Fruit fly (Drosophila melanogaster) whole organism, embryonic: ENCODE measurements around the gene wb.
A peak's percentile ranks its signal among the peaks of the same experiment; 100 is the strongest.

Experiments used
- Abd-B ChIP-seq: fragments of 200-800 bp; sonication (Bioruptor generic); optimal IDR thresholded peaks from 2 replicates; lab custom pipeline; 2018; ENCODE audit warnings: missing biosample characterization, mild to moderate bottlenecking, missing genetic modification characterization, moderate library complexity
- B-H1 ChIP-seq: fragments of 200-800 bp; sonication (Bioruptor generic); IDR thresholded peaks from 3 replicates; pipeline ENCODE4 v1.3.6; 2022; ENCODE audit warnings: missing biosample characterization, missing genetic modification characterization
- CG10209 ChIP-seq: fragments of 200-800 bp; sonication (Bioruptor generic); optimal IDR thresholded peaks from 3 replicates; lab custom pipeline; 2017; ENCODE audit warnings: missing biosample characterization, mild to moderate bottlenecking, missing genetic modification characterization, missing genetic modification reagents
- CG10431 ChIP-seq: fragments of 200-800 bp; sonication (Bioruptor generic); optimal IDR thresholded peaks from 3 replicates; lab custom pipeline; 2018; ENCODE audit warnings: missing biosample characterization, mild to moderate bottlenecking, missing genetic modification characterization
- CG11247 ChIP-seq: fragments of 200-800 bp; sonication (Bioruptor generic); IDR thresholded peaks from 2 replicates; pipeline ENCODE4 v1.3.6; 2022; ENCODE audit warnings: missing biosample characterization, missing genetic modification characterization
- CG12071 ChIP-seq: fragments of 200-800 bp; sonication (Bioruptor generic); optimal IDR thresholded peaks from 3 replicates; lab custom pipeline; 2018; ENCODE audit warnings: missing biosample characterization, mild to moderate bottlenecking, missing genetic modification characterization
- CG12744 ChIP-seq: fragments of 200-800 bp; sonication (Bioruptor generic); optimal IDR thresholded peaks from 2 replicates; lab custom pipeline; 2016; ENCODE audit warnings: missing biosample characterization, missing genetic modification characterization
- CG15269 ChIP-seq: fragments of 200-800 bp; sonication (Bioruptor generic); optimal IDR thresholded peaks from 2 replicates; lab custom pipeline; 2018; ENCODE audit warnings: missing biosample characterization, mild to moderate bottlenecking, missing genetic modification characterization, moderate library complexity
- CG16779 ChIP-seq: fragments of 200-800 bp; sonication (Bioruptor generic); IDR thresholded peaks from 2 replicates; pipeline ENCODE4 v1.3.6; 2022; ENCODE audit warnings: missing biosample characterization, missing genetic modification characterization
- CG2875 ChIP-seq: fragments of 200-800 bp; sonication (Bioruptor generic); optimal IDR thresholded peaks from 2 replicates; lab custom pipeline; 2017; ENCODE audit warnings: missing biosample characterization, mild to moderate bottlenecking, missing genetic modification characterization, missing genetic modification reagents
- CG3281 ChIP-seq: fragments of 200-800 bp; sonication (Bioruptor generic); optimal IDR thresholded peaks from 3 replicates; lab custom pipeline; 2017; ENCODE audit warnings: missing biosample characterization, mild to moderate bottlenecking, missing genetic modification characterization
- CG34376 ChIP-seq: fragments of 200-800 bp; sonication (Bioruptor generic); optimal IDR thresholded peaks from 2 replicates; lab custom pipeline; 2018; ENCODE audit warnings: missing biosample characterization, mild to moderate bottlenecking, missing genetic modification characterization
- CG6272 ChIP-seq: fragments of 200-800 bp; sonication (Bioruptor generic); IDR thresholded peaks from 2 replicates; pipeline ENCODE4 v1.3.6; 2022; ENCODE audit warnings: missing biosample characterization, missing genetic modification characterization
- CG7271 ChIP-seq: fragments of 200-800 bp; sonication (Bioruptor generic); optimal IDR thresholded peaks from 2 replicates; lab custom pipeline; 2018; ENCODE audit warnings: missing biosample characterization, mild to moderate bottlenecking, missing genetic modification characterization, moderate library complexity
- CG7963 ChIP-seq: fragments of 200-800 bp; sonication (Bioruptor generic); IDR thresholded peaks from 3 replicates; pipeline ENCODE4 v1.3.6; 2022; ENCODE audit warnings: missing biosample characterization, missing genetic modification characterization; ENCODE audit not compliant: partially characterized antibody
- CG9932 ChIP-seq: fragments of 200-800 bp; sonication (Bioruptor generic); IDR thresholded peaks from 2 replicates; pipeline ENCODE4 v1.3.6; 2022; ENCODE audit warnings: missing biosample characterization, missing genetic modification characterization
- CrebB ChIP-seq: fragments of 200-800 bp; sonication (Bioruptor generic); optimal IDR thresholded peaks from 3 replicates; lab custom pipeline; 2018; ENCODE audit warnings: missing biosample characterization, mild to moderate bottlenecking, missing genetic modification characterization
- Dfd ChIP-seq, 2 experiments: fragments of >200 bp; optimal IDR thresholded peaks; 2 replicates each; lab custom pipeline; 2017; ENCODE audit warnings: missing biosample characterization in 2 of 2, missing genetic modification characterization in 2 of 2
- Dll ChIP-seq: fragments of 200-800 bp; sonication (Bioruptor generic); IDR thresholded peaks from 4 replicates; pipeline ENCODE4 v1.3.6; 2022; ENCODE audit warnings: missing biosample characterization, missing genetic modification characterization; ENCODE audit not compliant: partially characterized antibody
- Drgx ChIP-seq: fragments of 200-800 bp; sonication (Bioruptor generic); IDR thresholded peaks from 2 replicates; pipeline ENCODE4 v1.3.6; 2022; ENCODE audit warnings: missing biosample characterization, missing genetic modification characterization
- Eip74EF ChIP-seq, 2 experiments: fragments of 200-800 bp in 1 of 2; fragments of >200 bp in 1 of 2; sonication (Bioruptor generic) in 1 of 2; optimal IDR thresholded peaks; 2 replicates each; lab custom pipeline; 2017 to 2019; ENCODE audit warnings: missing biosample characterization in 2 of 2, missing genetic modification characterization in 2 of 2, mild to moderate bottlenecking in 1 of 2, moderate library complexity in 1 of 2
- HmgD ChIP-seq: fragments of 200-800 bp; sonication (Bioruptor generic); optimal IDR thresholded peaks from 3 replicates; lab custom pipeline; 2016; ENCODE audit warnings: missing biosample characterization, missing genetic modification characterization
- Hsf ChIP-seq: fragments of 200-800 bp; sonication (Bioruptor generic); optimal IDR thresholded peaks from 3 replicates; lab custom pipeline; 2016; ENCODE audit warnings: missing biosample characterization, missing genetic modification characterization
- Lhr ChIP-seq: fragments of 200-800 bp; sonication (Bioruptor generic); optimal IDR thresholded peaks from 3 replicates; lab custom pipeline; 2017; ENCODE audit warnings: mild to moderate bottlenecking, missing biosample characterization, missing genetic modification reagents, missing genetic modification characterization
- Lim3 ChIP-seq: fragments of 200-800 bp; sonication (Bioruptor generic); IDR thresholded peaks from 2 replicates; pipeline ENCODE4 v1.3.6; 2022; ENCODE audit warnings: missing biosample characterization, missing genetic modification characterization
- Lpt ChIP-seq: fragments of >200 bp; optimal IDR thresholded peaks from 2 replicates; lab custom pipeline; 2018; ENCODE audit warnings: missing biosample characterization, missing genetic modification characterization
- MESR4 ChIP-seq: fragments of 200-800 bp; sonication (Bioruptor generic); optimal IDR thresholded peaks from 2 replicates; lab custom pipeline; 2018; ENCODE audit warnings: missing biosample characterization, mild to moderate bottlenecking, missing genetic modification characterization, moderate library complexity
- Med ChIP-seq: fragments of 200-800 bp; sonication (Bioruptor generic); peaks from one replicate; lab custom pipeline; 2016; ENCODE audit warnings: missing biosample characterization, missing genetic modification characterization, mild to moderate bottlenecking, inconsistent platforms, moderate library complexity
- Myb ChIP-seq: fragments of 200-800 bp; sonication (Bioruptor generic); optimal IDR thresholded peaks from 2 replicates; lab custom pipeline; 2016; ENCODE audit warnings: missing biosample characterization, missing genetic modification characterization
- Nf-YA ChIP-seq: fragments of 200-800 bp; sonication (Bioruptor generic); IDR thresholded peaks from 2 replicates; pipeline ENCODE4 v1.3.6; 2022; ENCODE audit warnings: missing biosample characterization, missing genetic modification characterization
- NfI ChIP-seq: fragments of 200-800 bp; sonication (Bioruptor generic); optimal IDR thresholded peaks from 3 replicates; lab custom pipeline; 2018; ENCODE audit warnings: missing biosample characterization, mild to moderate bottlenecking, missing genetic modification characterization, moderate library complexity
- Ptx1 ChIP-seq: fragments of 200-800 bp; sonication (Bioruptor generic); IDR thresholded peaks from 2 replicates; pipeline ENCODE4 v1.3.6; 2022; ENCODE audit warnings: missing biosample characterization, missing genetic modification characterization
- TFAM ChIP-seq: fragments of 200-800 bp; sonication (Bioruptor generic); optimal IDR thresholded peaks from 2 replicates; lab custom pipeline; 2017; ENCODE audit warnings: missing biosample characterization, missing genetic modification characterization, inconsistent platforms
- Vsx1 ChIP-seq: fragments of 200-800 bp; sonication (Bioruptor generic); optimal IDR thresholded peaks from 2 replicates; lab custom pipeline; 2017; ENCODE audit warnings: missing biosample characterization, mild to moderate bottlenecking, missing genetic modification characterization, missing genetic modification reagents
- abd-A ChIP-seq: fragments of 200-800 bp; sonication (Bioruptor generic); optimal IDR thresholded peaks from 3 replicates; lab custom pipeline; 2019; ENCODE audit warnings: missing biosample characterization, mild to moderate bottlenecking, missing genetic modification characterization, moderate library complexity
- amos ChIP-seq: fragments of 200-800 bp; sonication (Bioruptor generic); IDR thresholded peaks from 2 replicates; pipeline ENCODE4 v1.3.6; 2022; ENCODE audit warnings: missing biosample characterization, missing genetic modification characterization; ENCODE audit not compliant: partially characterized antibody
- ap ChIP-seq: fragments of 200-800 bp; sonication (Bioruptor generic); IDR thresholded peaks from 2 replicates; pipeline ENCODE4 v1.3.6; 2022; ENCODE audit warnings: missing biosample characterization, missing genetic modification characterization
- dysf ChIP-seq: fragments of 200-800 bp; sonication (Bioruptor generic); IDR thresholded peaks from 3 replicates; pipeline ENCODE4 v1.3.6; 2022; ENCODE audit warnings: missing biosample characterization, missing genetic modification characterization
- fru ChIP-seq: fragments of >200 bp; optimal IDR thresholded peaks from 2 replicates; lab custom pipeline; 2017
- fu2 ChIP-seq: fragments of 200-800 bp; sonication (Bioruptor generic); optimal IDR thresholded peaks from 2 replicates; lab custom pipeline; 2016; ENCODE audit warnings: missing biosample characterization, missing genetic modification characterization
- gfzf ChIP-seq: fragments of 200-800 bp; sonication (Bioruptor generic); optimal IDR thresholded peaks from 2 replicates; lab custom pipeline; 2016; ENCODE audit warnings: missing biosample characterization, mild to moderate bottlenecking, missing genetic modification characterization, moderate library complexity
- her ChIP-seq: fragments of 200-800 bp; sonication (Bioruptor generic); optimal IDR thresholded peaks from 2 replicates; lab custom pipeline; 2016; ENCODE audit warnings: missing biosample characterization, missing genetic modification characterization
- insv ChIP-seq, 2 experiments: fragments of 200-800 bp; sonication (Bioruptor generic); optimal IDR thresholded peaks; 3 replicates each; lab custom pipeline; 2016 to 2018; ENCODE audit warnings: missing biosample characterization in 2 of 2, missing genetic modification characterization in 2 of 2
- lmd ChIP-seq: fragments of 200-800 bp; sonication (Bioruptor generic); IDR thresholded peaks from 2 replicates; pipeline ENCODE4 v1.3.6; 2022; ENCODE audit warnings: missing biosample characterization, missing genetic modification characterization
- lov ChIP-seq, 2 experiments: fragments of 200-800 bp in 1 of 2; fragments of >200 bp in 1 of 2; sonication (Bioruptor generic) in 1 of 2; IDR thresholded peaks in 1 of 2; optimal IDR thresholded peaks in 1 of 2; 2 replicates in 1 of 2; 3 replicates in 1 of 2; pipeline versions ENCODE4 v1.3.6 to Lab custom; 2017 to 2022; ENCODE audit warnings: missing biosample characterization in 1 of 2, missing genetic modification characterization in 1 of 2
- pan ChIP-seq, 4 experiments: fragments of >200 bp in 3 of 4; fragments of 200-800 bp in 1 of 4; sonication (Bioruptor generic) in 1 of 4; optimal IDR thresholded peaks in 3 of 4; IDR thresholded peaks in 1 of 4; 2 replicates each; pipeline versions ENCODE4 v1.3.6 to Lab custom; 2017 to 2022; ENCODE audit warnings: missing biosample characterization in 2 of 4, missing genetic modification characterization in 2 of 4, mixed read lengths in 1 of 4
- sens ChIP-seq: fragments of 200-800 bp; sonication (Bioruptor generic); peaks from one replicate; lab custom pipeline; 2016; ENCODE audit warnings: missing biosample characterization, missing genetic modification characterization
- seq ChIP-seq: fragments of 200-800 bp; sonication (Bioruptor generic); IDR thresholded peaks from 2 replicates; pipeline ENCODE4 v1.3.6; 2022; ENCODE audit warnings: missing biosample characterization, missing genetic modification characterization
- sna ChIP-seq: fragments of 200-800 bp; sonication (Bioruptor generic); IDR thresholded peaks from 2 replicates; pipeline ENCODE4 v1.3.6; 2022; ENCODE audit warnings: missing biosample characterization, missing genetic modification characterization; ENCODE audit not compliant: partially characterized antibody
- zfh2 ChIP-seq: fragments of 200-800 bp; sonication (Bioruptor generic); optimal IDR thresholded peaks from 2 replicates; lab custom pipeline; 2016; ENCODE audit warnings: missing biosample characterization, missing genetic modification characterization

Gene wb

DNA sequence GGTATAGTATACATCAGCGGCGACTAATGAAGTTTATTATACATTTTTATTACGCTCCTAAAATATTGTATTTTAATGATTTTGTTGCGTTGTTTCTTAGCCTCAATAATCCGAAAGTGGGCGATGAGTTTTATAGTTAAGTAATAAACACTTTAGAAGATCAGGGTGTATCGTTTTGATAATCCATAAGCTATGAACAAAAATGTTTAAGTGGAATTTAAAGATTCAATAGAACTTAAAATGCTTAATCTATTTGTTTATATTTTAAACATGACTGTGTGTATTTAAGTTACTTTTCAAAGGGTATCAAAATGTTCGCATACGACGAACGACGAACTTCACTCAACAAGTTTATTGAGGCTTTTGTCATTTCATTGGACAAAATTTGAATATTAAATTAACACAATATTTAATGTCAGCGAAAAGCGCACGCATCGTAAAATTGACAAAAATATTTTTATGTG lies 109.5 kb downstream of the wb start (continued):
- no peak for TF ChIP-seq Dfd (GFP tag; optimal IDR thresholded peaks at IDR 0.05; lab: Kevin White, UChicago)
- TF ChIP-seq lmd (GFP tag; lab: Robert Waterston, UW), result peak; percentile 85
- TF ChIP-seq insv (GFP tag; optimal IDR thresholded peaks at IDR 0.05; lab: Kevin White, UChicago), result no peak
- TF ChIP-seq CG11247, result peak; percentile 82
- TF ChIP-seq Myb (GFP tag; lab: Kevin White, UChicago), result peak; percentile 37
- TF ChIP-seq fru (lab: Kevin White, UChicago), result no peak
- TF ChIP-seq dysf (GFP tag; lab: Robert Waterston, UW), result peak; percentile 92
- peak; percentile 93 for TF ChIP-seq abd-A (tag; lab: Kevin White, UChicago)
- peak; percentile 32 for TF ChIP-seq CG2875 (GFP tag; lab: Kevin White, UChicago)
- TF ChIP-seq CG6272 (GFP tag; lab: Robert Waterston, UW), result no peak
- TF ChIP-seq CG3281, result peak; percentile 20
- peak; percentile 62 for TF ChIP-seq ap (GFP tag; lab: Robert Waterston, UW)
- no peak for TF ChIP-seq pan (optimal IDR thresholded peaks at IDR 0.05; lab: Kevin White, UChicago)
- TF ChIP-seq pan (GFP tag; optimal IDR thresholded peaks at IDR 0.05 in 1 of 2, IDR thresholded peaks at IDR 0.05 in 1 of 2), result peak in 1 of 2 experiments; percentile 76
- TF ChIP-seq amos (GFP tag; lab: Robert Waterston, UW), result no peak
- peak; percentile 55 for TF ChIP-seq CG12071 (GFP tag; lab: Kevin White, UChicago)
- peak; percentile 84 for TF ChIP-seq Med
- TF ChIP-seq TFAM (GFP tag; lab: Kevin White, UChicago), result no peak
- TF ChIP-seq fu2 (GFP tag; lab: Kevin White, UChicago), result peak; percentile 56
- peak; percentile 8; the same call in 1 of the 2 replicates for TF ChIP-seq Lim3
- TF ChIP-seq Vsx1 (GFP tag; lab: Kevin White, UChicago), result peak; percentile 43
- peak; percentile 88 for TF ChIP-seq CG9932 (GFP tag; lab: Robert Waterston, UW)
- TF ChIP-seq Eip74EF (GFP tag; optimal IDR thresholded peaks at IDR 0.05; lab: Kevin White, UChicago), result no peak
- TF ChIP-seq B-H1, result peak; percentile 65
- peak; percentile 42 for TF ChIP-seq CG12744 (GFP tag; lab: Kevin White, UChicago)
- peak; percentile 41 for TF ChIP-seq NfI (GFP tag; lab: Kevin White, UChicago)
- peak; percentile 14 for TF ChIP-seq her (GFP tag; lab: Kevin White, UChicago)
- TF ChIP-seq sens (GFP tag; lab: Kevin White, UChicago), result peak; percentile 95
- peak; percentile 89 for TF ChIP-seq CG15269 (tag; lab: Kevin White, UChicago)
- peak; percentile 79 for TF ChIP-seq CrebB
- no peak for TF ChIP-seq sna (GFP tag; lab: Robert Waterston, UW)
- peak; percentile 89 for TF ChIP-seq Ptx1 (GFP tag; lab: Robert Waterston, UW)
- peak; percentile 61 for TF ChIP-seq CG10209
- 0 out of 2 replicates have a peak, but pooled peaks have one; percentile 36 for TF ChIP-seq Nf-YA
- no peak for TF ChIP-seq lov (optimal IDR thresholded peaks at IDR 0.05; lab: Kevin White, UChicago)
- no peak for TF ChIP-seq lov (GFP tag; IDR thresholded peaks at IDR 0.05; lab: Robert Waterston, UW)
- no peak for TF ChIP-seq Lpt
- TF ChIP-seq CG10431 (GFP tag; lab: Kevin White, UChicago), result no peak
- TF ChIP-seq CG7271, result no peak
- TF ChIP-seq Hsf (GFP tag; lab: Kevin White, UChicago), result peak; percentile 83
- TF ChIP-seq CG34376 (GFP tag; lab: Kevin White, UChicago), result no peak
- no peak for TF ChIP-seq HmgD (GFP tag; lab: Kevin White, UChicago)
- no peak for TF ChIP-seq MESR4 (GFP tag; lab: Kevin White, UChicago)
- TF ChIP-seq Lhr (GFP tag; lab: Kevin White, UChicago), result no peak
- TF ChIP-seq Abd-B, result peak; percentile 71
- TF ChIP-seq gfzf (GFP tag; lab: Kevin White, UChicago), result no peak
- peak; percentile 76 for TF ChIP-seq seq (GFP tag; lab: Robert Waterston, UW)
- TF ChIP-seq zfh2, result peak; percentile 56
- TF ChIP-seq CG16779 (GFP tag; lab: Robert Waterston, UW), result peak; percentile 41; the same call in 1 of the 2 replicates
- no peak for TF ChIP-seq Drgx (GFP tag; lab: Robert Waterston, UW)
- TF ChIP-seq CG7963, result no peak
- TF ChIP-seq Dll (GFP tag; lab: Robert Waterston, UW), result no peak
